Fruit fly (Drosophila melanogaster): ENCODE data around the gene PIG-Q.

Gene PIG-Q

dm6 chrX:16404803-16405202, 45.9 kb downstream of the PIG-Q start, which contains the start of gene CG9981:
CG9981 (minus strand) TSS chrX:16405122.
- TF ChIP-seq noc (tag; optimal IDR thresholded peaks at IDR 0.05) = no peak

- no peak for TF ChIP-seq noc (tag; optimal IDR thresholded peaks at IDR 0.05)
Measured at dm6 chrX:16405209-16405608, 46.3 kb downstream of the PIG-Q start, which contains the start of gene CG4301. CG4301 (plus strand) TSS chrX:16405509.

dm6 chrX:16406083-16406482, 47.1 kb downstream of the PIG-Q start:
- no peak for TF ChIP-seq noc (tag; optimal IDR thresholded peaks at IDR 0.05)
